Fruit fly (Drosophila melanogaster) whole organism, pupa: ENCODE measurements around the gene CG6961.

Experiments
- CG12605 ChIP-seq: fragments of 200-800 bp; sonication (Bioruptor generic); IDR thresholded peaks from 2 replicates; pipeline ENCODE4 v1.3.6; 2022; ENCODE audit warnings: missing biosample characterization, missing genetic modification characterization
- CG13204 ChIP-seq: fragments of 200-800 bp; sonication (Bioruptor generic); optimal IDR thresholded peaks from 2 replicates; lab custom pipeline; 2018; ENCODE audit warnings: missing biosample characterization, mild to moderate bottlenecking, missing genetic modification characterization, moderate library complexity
- CG14655 ChIP-seq: fragments of 200-800 bp; sonication (Bioruptor generic); optimal IDR thresholded peaks from 3 replicates; lab custom pipeline; 2017; ENCODE audit warnings: mild to moderate bottlenecking, missing biosample characterization, missing genetic modification reagents, missing genetic modification characterization
- CG32121 ChIP-seq: fragments of 200-800 bp; sonication (Bioruptor generic); IDR thresholded peaks from 2 replicates; pipeline ENCODE4 v1.3.6; 2022; ENCODE audit warnings: missing biosample characterization, missing genetic modification characterization
- CG4496 ChIP-seq: fragments of 200-800 bp; sonication (Bioruptor generic); IDR thresholded peaks from 3 replicates; pipeline ENCODE4 v1.3.6; 2022; ENCODE audit warnings: missing biosample characterization, missing genetic modification characterization
- CG8301 ChIP-seq: fragments of 200-800 bp; sonication (Bioruptor generic); optimal IDR thresholded peaks from 2 replicates; lab custom pipeline; 2018; ENCODE audit warnings: missing biosample characterization, mild to moderate bottlenecking, missing genetic modification characterization
- CG9948 ChIP-seq: fragments of 200-800 bp; sonication (Bioruptor generic); optimal IDR thresholded peaks from 2 replicates; lab custom pipeline; 2018; ENCODE audit warnings: missing biosample characterization, mild to moderate bottlenecking, missing genetic modification characterization, moderate library complexity
- Pif1A ChIP-seq: fragments of 200-800 bp; sonication (Bioruptor generic); optimal IDR thresholded peaks from 3 replicates; lab custom pipeline; 2016; ENCODE audit warnings: missing biosample characterization, missing genetic modification characterization
- Snoo ChIP-seq: fragments of 200-800 bp; sonication (Bioruptor generic); optimal IDR thresholded peaks from 3 replicates; lab custom pipeline; 2017; ENCODE audit warnings: missing biosample characterization, mild to moderate bottlenecking, missing genetic modification characterization, inconsistent platforms
- gl ChIP-seq: fragments of 200-800 bp; sonication (Bioruptor generic); optimal IDR thresholded peaks from 2 replicates; lab custom pipeline; 2018; ENCODE audit warnings: missing biosample characterization, mild to moderate bottlenecking, missing genetic modification characterization

DNA sequence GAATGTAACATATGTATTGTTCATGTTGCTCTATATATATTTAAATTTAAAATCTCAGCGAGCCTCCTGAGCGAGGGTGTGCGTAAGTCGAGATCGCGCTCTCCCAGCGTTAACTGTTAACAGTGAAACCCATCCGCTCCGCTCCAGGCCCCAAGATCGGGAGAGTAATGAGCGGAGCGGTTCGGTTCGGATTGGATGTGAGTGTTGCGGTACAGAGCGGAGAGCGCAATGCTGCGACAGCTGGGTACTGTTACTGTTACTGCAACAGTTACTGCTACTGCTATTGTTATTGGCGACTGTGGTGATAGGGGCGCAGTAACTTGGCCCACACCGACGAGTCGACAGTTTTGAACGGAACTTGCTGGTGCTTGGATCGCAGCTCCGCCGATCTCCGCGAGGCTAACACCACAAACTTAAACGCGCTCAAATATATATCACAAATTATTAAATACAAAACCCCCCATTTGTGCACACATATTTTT lies 44.4 kb upstream of the CG6961 start, which contains the start of gene Pvf1:
- TF ChIP-seq CG4496 (GFP tag; lab: Robert Waterston, UW) (peak; percentile 59; the same call in 1 of the 3 replicates), CG14655 (GFP tag; lab: Kevin White, UChicago) (no peak), gl (tag; lab: Kevin White, UChicago) (no peak), Pif1A (no peak), CG8301 (no peak), Snoo (no peak), CG12605 (GFP tag; lab: Robert Waterston, UW) (peak; percentile 40; the same call in 1 of the 2 replicates), CG9948 (no peak), CG32121 (no peak), CG13204 (GFP tag; lab: Kevin White, UChicago) (peak; percentile 57)
